Worm (Caenorhabditis elegans) whole organism, L1 larva: ENCODE results near the gene fsn-1.
A peak's percentile ranks its signal among the peaks of the same experiment; 100 is the strongest.

Experiments
- C16A3.4 ChIP-seq: fragments of 150-350 bp; optimal IDR thresholded peaks from 2 replicates; lab custom pipeline; 2014; ENCODE audit warnings: missing biosample characterization, missing genetic modification characterization
- ceh-8 ChIP-seq: fragments of 200-800 bp; sonication (Bioruptor generic); optimal IDR thresholded peaks from 2 replicates; lab custom pipeline; 2018; ENCODE audit warnings: mild to moderate bottlenecking, missing genetic modification characterization, moderate library complexity, missing compliant biosample characterization
- ceh-82 ChIP-seq, 3 experiments: fragments of 150-350 bp in 1 of 3; sonication (generic microtip) in 2 of 3; optimal IDR thresholded peaks; 2 replicates each; lab custom pipeline; 2014 to 2017; ENCODE audit warnings: missing biosample characterization in 3 of 3, missing genetic modification characterization in 3 of 3
- ceh-88 ChIP-seq: fragments of 200-800 bp; sonication (Bioruptor generic); IDR thresholded peaks from 2 replicates; pipeline ENCODE4 v1.3.6; 2022; ENCODE audit warnings: missing genetic modification characterization, missing compliant biosample characterization
- ceh-90 ChIP-seq: sonication (generic microtip); optimal IDR thresholded peaks from 2 replicates; lab custom pipeline; 2016; ENCODE audit warnings: missing genetic modification characterization, missing compliant biosample characterization
- ces-1 ChIP-seq: fragments of 150-350 bp; optimal IDR thresholded peaks from 2 replicates; lab custom pipeline; 2014; ENCODE audit warnings: missing biosample characterization, missing genetic modification reagents, missing genetic modification characterization
- dpl-1 ChIP-seq, 3 experiments: fragments of 150-350 bp in 2 of 3; sonication (generic microtip) in 1 of 3; optimal IDR thresholded peaks; 2 replicates each; lab custom pipeline; 2014 to 2017; ENCODE audit warnings: missing biosample characterization in 3 of 3, missing genetic modification characterization in 3 of 3, missing genetic modification reagents in 3 of 3
- dsc-1 ChIP-seq: sonication (generic microtip); optimal IDR thresholded peaks from 2 replicates; lab custom pipeline; 2016; ENCODE audit warnings: mild to moderate bottlenecking, missing genetic modification characterization, missing compliant biosample characterization
- efl-1 ChIP-seq, 4 experiments: fragments of 150-350 bp; optimal IDR thresholded peaks in 3 of 4; peaks in 1 of 4; 1 replicate in 1 of 4; 2 replicates in 3 of 4; lab custom pipeline; 2014; ENCODE audit warnings: missing biosample characterization in 2 of 4, missing genetic modification characterization in 2 of 4, missing genetic modification reagents in 2 of 4
- efl-3 ChIP-seq: fragments of 200-800 bp; sonication (Bioruptor generic); optimal IDR thresholded peaks from 2 replicates; lab custom pipeline; 2018; ENCODE audit warnings: mild to moderate bottlenecking, missing genetic modification characterization, missing compliant biosample characterization
- egl-13 ChIP-seq: sonication (generic microtip); optimal IDR thresholded peaks from 2 replicates; lab custom pipeline; 2016; ENCODE audit warnings: missing genotype, missing genetic modification reagents, missing genetic modification characterization, missing compliant biosample characterization
- egl-27 ChIP-seq, 2 experiments: fragments of 150-350 bp in 1 of 2; sonication (generic microtip); optimal IDR thresholded peaks; 3 replicates each; lab custom pipeline; 2017 to 2018; ENCODE audit warnings: missing biosample characterization in 2 of 2, missing genetic modification characterization in 2 of 2, missing genetic modification reagents in 2 of 2
- ets-5 ChIP-seq: fragments of 200-800 bp; sonication (Bioruptor generic); IDR thresholded peaks from 2 replicates; pipeline ENCODE4 v1.3.6; 2022; ENCODE audit warnings: missing genetic modification characterization, missing compliant biosample characterization
- fkh-10 ChIP-seq: sonication (generic microtip); optimal IDR thresholded peaks from 2 replicates; lab custom pipeline; 2017; ENCODE audit warnings: missing biosample characterization, missing genetic modification reagents, missing genetic modification characterization
- fkh-8 ChIP-seq: sonication (generic microtip); optimal IDR thresholded peaks from 2 replicates; lab custom pipeline; 2016; ENCODE audit warnings: mild to moderate bottlenecking, missing genetic modification characterization, missing compliant biosample characterization
- grh-1 ChIP-seq: fragments of 200-800 bp; sonication (Bioruptor generic); IDR thresholded peaks from 2 replicates; pipeline ENCODE4 v1.3.6; 2022; ENCODE audit warnings: missing genetic modification reagents, missing genetic modification characterization, missing compliant biosample characterization
- hlh-17 ChIP-seq: fragments of 200-800 bp; sonication (Bioruptor generic); optimal IDR thresholded peaks from 2 replicates; lab custom pipeline; 2018; ENCODE audit warnings: missing genetic modification characterization, mild to moderate bottlenecking, missing compliant biosample characterization, moderate library complexity, borderline replicate concordance
- hlh-4 ChIP-seq: sonication (generic microtip); optimal IDR thresholded peaks from 2 replicates; lab custom pipeline; 2016; ENCODE audit warnings: mild to moderate bottlenecking, missing genetic modification characterization, missing compliant biosample characterization
- isw-1 ChIP-seq: fragments of 200-800 bp; sonication (Bioruptor generic); IDR thresholded peaks from 2 replicates; pipeline ENCODE4 v1.3.6; 2022; ENCODE audit warnings: missing genetic modification characterization, missing compliant biosample characterization
- lin-35 ChIP-seq, 2 experiments: fragments of 150-350 bp; optimal IDR thresholded peaks; 2 replicates each; lab custom pipeline; 2014; ENCODE audit warnings: missing biosample characterization in 2 of 2, missing genetic modification characterization in 2 of 2, missing genetic modification reagents in 2 of 2
- lsy-2 ChIP-seq, 2 experiments: fragments of 150-350 bp; optimal IDR thresholded peaks; 2 replicates each; lab custom pipeline; 2014; ENCODE audit warnings: missing biosample characterization in 2 of 2, missing genetic modification characterization in 2 of 2
- mab-9 ChIP-seq: fragments of 200-800 bp; sonication (Bioruptor generic); IDR thresholded peaks from 2 replicates; pipeline ENCODE4 v1.3.6; 2022; ENCODE audit warnings: missing genetic modification reagents, missing genetic modification characterization, missing compliant biosample characterization
- mdl-1 ChIP-seq, 2 experiments: fragments of 150-350 bp; optimal IDR thresholded peaks; 2 replicates each; lab custom pipeline; 2014 to 2017; ENCODE audit warnings: missing biosample characterization in 2 of 2, missing genetic modification characterization in 2 of 2, inconsistent platforms in 1 of 2
- mep-1 ChIP-seq: fragments of 150-350 bp; optimal IDR thresholded peaks from 2 replicates; lab custom pipeline; 2014; ENCODE audit warnings: missing biosample characterization, missing genetic modification characterization
- nhr-11 ChIP-seq: fragments of 150-350 bp; optimal IDR thresholded peaks from 2 replicates; lab custom pipeline; 2014; ENCODE audit warnings: missing biosample characterization, missing genetic modification characterization
- nhr-12 ChIP-seq: sonication (generic microtip); optimal IDR thresholded peaks from 2 replicates; lab custom pipeline; 2017; ENCODE audit warnings: missing biosample characterization, missing genetic modification characterization
- nhr-19 ChIP-seq: fragments of 200-800 bp; sonication (Bioruptor generic); conservative IDR thresholded peaks from 2 replicates; pipeline ENCODE4 v1.3.6; 2022; ENCODE audit warnings: missing genetic modification characterization, missing compliant biosample characterization
- nhr-20 ChIP-seq: sonication (generic microtip); optimal IDR thresholded peaks from 2 replicates; lab custom pipeline; 2016; ENCODE audit warnings: mild to moderate bottlenecking, missing genetic modification characterization, missing compliant biosample characterization
- nhr-237 ChIP-seq: fragments of 150-350 bp; optimal IDR thresholded peaks from 2 replicates; lab custom pipeline; 2014; ENCODE audit warnings: missing biosample characterization, missing genetic modification characterization
- nhr-28 ChIP-seq: fragments of 150-350 bp; optimal IDR thresholded peaks from 2 replicates; lab custom pipeline; 2014; ENCODE audit warnings: missing biosample characterization, missing genetic modification characterization
- nhr-47 ChIP-seq: sonication (generic microtip); optimal IDR thresholded peaks from 2 replicates; lab custom pipeline; 2016; ENCODE audit warnings: mild to moderate bottlenecking, missing genetic modification characterization, moderate library complexity, missing compliant biosample characterization
- nhr-71 ChIP-seq: sonication (generic microtip); optimal IDR thresholded peaks from 2 replicates; lab custom pipeline; 2016; ENCODE audit warnings: mild to moderate bottlenecking, missing genetic modification characterization, moderate library complexity, missing compliant biosample characterization
- nhr-90 ChIP-seq: sonication (generic microtip); optimal IDR thresholded peaks from 2 replicates; lab custom pipeline; 2016; ENCODE audit warnings: mild to moderate bottlenecking, missing genetic modification characterization, missing compliant biosample characterization; ENCODE audit not compliant: poor library complexity
- rnt-1 ChIP-seq: sonication (generic microtip); optimal IDR thresholded peaks from 2 replicates; lab custom pipeline; 2016; ENCODE audit warnings: mild to moderate bottlenecking, missing genetic modification characterization, moderate library complexity, missing compliant biosample characterization
- skn-1 ChIP-seq: fragments of 150-350 bp; optimal IDR thresholded peaks from 2 replicates; lab custom pipeline; 2014; ENCODE audit warnings: missing biosample characterization, missing genetic modification characterization
- snu-23 ChIP-seq: sonication (generic microtip); optimal IDR thresholded peaks from 2 replicates; lab custom pipeline; 2016; ENCODE audit warnings: missing genetic modification characterization, missing compliant biosample characterization
- sptf-1 ChIP-seq: fragments of 150-350 bp; optimal IDR thresholded peaks from 2 replicates; lab custom pipeline; 2014; ENCODE audit warnings: missing biosample characterization, missing genetic modification characterization
- sup-37 ChIP-seq: fragments of 200-800 bp; sonication (Bioruptor generic); optimal IDR thresholded peaks from 2 replicates; lab custom pipeline; 2018; ENCODE audit warnings: mild to moderate bottlenecking, missing genetic modification characterization, missing compliant biosample characterization
- swsn-7 ChIP-seq: sonication (generic microtip); optimal IDR thresholded peaks from 2 replicates; lab custom pipeline; 2016; ENCODE audit warnings: missing genetic modification characterization, missing compliant biosample characterization
- tbx-2 ChIP-seq: sonication (generic microtip); optimal IDR thresholded peaks from 2 replicates; lab custom pipeline; 2016; ENCODE audit warnings: missing genetic modification characterization, missing compliant biosample characterization
- unc-130 ChIP-seq: fragments of 150-350 bp; optimal IDR thresholded peaks from 2 replicates; lab custom pipeline; 2017; ENCODE audit warnings: missing biosample characterization, missing genetic modification characterization, inconsistent platforms
- unc-86 ChIP-seq: sonication (generic microtip); optimal IDR thresholded peaks from 2 replicates; lab custom pipeline; 2016; ENCODE audit warnings: missing genetic modification characterization, missing compliant biosample characterization
- vab-15 ChIP-seq: sonication (generic microtip); optimal IDR thresholded peaks from 2 replicates; lab custom pipeline; 2017; ENCODE audit warnings: missing genotype, mild to moderate bottlenecking, missing genetic modification characterization, missing compliant biosample characterization
- zag-1 ChIP-seq: fragments of 150-350 bp; optimal IDR thresholded peaks from 2 replicates; lab custom pipeline; 2014; ENCODE audit warnings: missing biosample characterization, missing genetic modification characterization
- ztf-11 ChIP-seq, 2 experiments: sonication (generic microtip); optimal IDR thresholded peaks; 2 replicates each; lab custom pipeline; 2016 to 2017; ENCODE audit warnings: missing genetic modification characterization in 2 of 2, missing biosample characterization in 1 of 2, missing compliant biosample characterization in 1 of 2
- ztf-4 ChIP-seq: fragments of 150-350 bp; optimal IDR thresholded peaks from 2 replicates; lab custom pipeline; 2014; ENCODE audit warnings: missing biosample characterization, missing genetic modification characterization

fsn-1 gene

ce11 chrIII:4922020-4922419 lies 15.1 kb upstream of the fsn-1 start, which contains the start of gene mmab-1:
Gene mmab-1 (minus strand): TSS chrIII:4922114.
- peak; percentile 15 to 30 for TF ChIP-seq efl-1 (optimal IDR thresholded peaks at IDR 0.05; lab: Kevin White, UChicago)
- peak in 1 of 2 experiments; percentile 91 for TF ChIP-seq efl-1 (GFP tag; optimal IDR thresholded peaks at IDR 0.05 in 1 of 2; lab: Kevin White, UChicago)
- peak; percentile 19 for TF ChIP-seq swsn-7 (tag; lab: Kevin White, UChicago)
- peak; percentile 15 for TF ChIP-seq dsc-1 (tag; lab: Kevin White, UChicago)
- TF ChIP-seq fkh-8 (tag; lab: Kevin White, UChicago), result peak; percentile 36
- peak; percentile 4 for TF ChIP-seq tbx-2 (tag; lab: Kevin White, UChicago)
- peak; percentile 60 for TF ChIP-seq nhr-90 (tag; lab: Kevin White, UChicago)
- TF ChIP-seq nhr-19 (GFP tag; lab: Robert Waterston, UW), result peak; percentile 66
- TF ChIP-seq nhr-71, result peak; percentile 59
- TF ChIP-seq grh-1 (GFP tag; lab: Robert Waterston, UW), result peak; percentile 51
- TF ChIP-seq dpl-1 (GFP tag; optimal IDR thresholded peaks at IDR 0.05; lab: Kevin White, UChicago), result peak in 1 of 3 experiments; percentile 11
- peak; percentile 57 for TF ChIP-seq nhr-47 (tag; lab: Kevin White, UChicago)
- peak; percentile 18 for TF ChIP-seq nhr-20 (tag; lab: Kevin White, UChicago)
- TF ChIP-seq snu-23 (GFP tag; lab: Kevin White, UChicago), result peak; percentile 36
- TF ChIP-seq lin-35 (GFP tag; optimal IDR thresholded peaks at IDR 0.05; lab: Kevin White, UChicago), result peak in 1 of 2 experiments; percentile 8
- TF ChIP-seq lsy-2 (tag; optimal IDR thresholded peaks at IDR 0.05; lab: Kevin White, UChicago), result peak in 1 of 2 experiments; percentile 18
- peak; percentile 8; the same call in 1 of the 2 replicates for TF ChIP-seq ceh-88 (GFP tag; lab: Robert Waterston, UW)

- TF ChIP-seq sptf-1 (tag; lab: Kevin White, UChicago) (no peak), tbx-2 (tag; lab: Kevin White, UChicago) (no peak), nhr-11 (no peak), ceh-88 (GFP tag; lab: Robert Waterston, UW) (no peak), egl-27 (tag; optimal IDR thresholded peaks at IDR 0.05; lab: Kevin White, UChicago) (no peak), ceh-8 (GFP tag; lab: Kevin White, UChicago) (no peak), egl-13 (no peak), rnt-1 (tag; lab: Kevin White, UChicago) (no peak), nhr-12 (tag; lab: Kevin White, UChicago) (no peak), C16A3.4 (tag; lab: Kevin White, UChicago) (no peak), lsy-2 (tag; optimal IDR thresholded peaks at IDR 0.05; lab: Kevin White, UChicago) (no peak), dsc-1 (tag; lab: Kevin White, UChicago) (no peak), nhr-90 (tag; lab: Kevin White, UChicago) (no peak)
- TF ChIP-seq, all 84 proteins: peak for 0
Observed at ce11 chrIII:4924134-4924533, 13.0 kb upstream of the fsn-1 start.

ce11 chrIII:4930154-4930679 lies 6.9 kb upstream of the fsn-1 start, which contains the start of gene set-2:
Gene set-2 (minus strand): TSS chrIII:4930204.
- no peak for TF ChIP-seq sup-37 (GFP tag; lab: Kevin White, UChicago)
- TF ChIP-seq ceh-90 (tag; lab: Kevin White, UChicago), result peak; percentile 91
- TF ChIP-seq nhr-28, result no peak
- TF ChIP-seq swsn-7 (tag; lab: Kevin White, UChicago), result peak; percentile 54
- peak; percentile 73 for TF ChIP-seq egl-13
- no peak for TF ChIP-seq ets-5 (GFP tag; lab: Robert Waterston, UW)
- TF ChIP-seq efl-3, result no peak
- TF ChIP-seq nhr-11, result no peak
- TF ChIP-seq hlh-17, result no peak
- no peak for TF ChIP-seq ces-1 (GFP tag; lab: Kevin White, UChicago)
- TF ChIP-seq mep-1, result peak; percentile 55
- TF ChIP-seq nhr-47 (tag; lab: Kevin White, UChicago), result peak; percentile 81
- no peak for TF ChIP-seq zag-1 (tag; lab: Kevin White, UChicago)
- peak; percentile 25 for TF ChIP-seq unc-86 (tag; lab: Kevin White, UChicago)
- peak in 1 of 2 experiments; percentile 88 for TF ChIP-seq ztf-11 (tag; optimal IDR thresholded peaks at IDR 0.05; lab: Kevin White, UChicago)
- no peak for TF ChIP-seq vab-15 (tag; lab: Kevin White, UChicago)
- TF ChIP-seq unc-130 (tag; lab: Kevin White, UChicago), result no peak
- no peak for TF ChIP-seq ztf-4 (tag; lab: Kevin White, UChicago)
- TF ChIP-seq nhr-20 (tag; lab: Kevin White, UChicago), result peak; percentile 65
- TF ChIP-seq skn-1 (tag; lab: Kevin White, UChicago), result peak; percentile 54
- no peak for TF ChIP-seq hlh-4 (tag; lab: Kevin White, UChicago)
- TF ChIP-seq nhr-237 (tag; lab: Kevin White, UChicago), result no peak
- TF ChIP-seq fkh-10, result no peak
- peak; percentile 95 to 96 for TF ChIP-seq lin-35 (GFP tag; optimal IDR thresholded peaks at IDR 0.05; lab: Kevin White, UChicago)
- TF ChIP-seq mab-9 (GFP tag; lab: Robert Waterston, UW), result no peak
- TF ChIP-seq mdl-1 (tag; optimal IDR thresholded peaks at IDR 0.05; lab: Kevin White, UChicago), result no peak
- peak; percentile 70 for TF ChIP-seq isw-1 (GFP tag; lab: Robert Waterston, UW)
- TF ChIP-seq ceh-82 (tag; optimal IDR thresholded peaks at IDR 0.05; lab: Kevin White, UChicago), result peak; percentile 16 to 44 (median 27)
